Worm (Caenorhabditis elegans) whole organism, L4 larva: ENCODE data around the gene T25D1.1.

Experiments
- F10B5.3 ChIP-seq: sonication (generic microtip); optimal IDR thresholded peaks from 2 replicates; lab custom pipeline; 2016; ENCODE audit warnings: mild to moderate bottlenecking, missing genetic modification characterization, missing compliant biosample characterization
- F26F4.8 ChIP-seq: fragments of 200-800 bp; sonication (Bioruptor generic); conservative IDR thresholded peaks from 2 replicates; pipeline ENCODE4 v1.3.6; 2022; ENCODE audit warnings: missing genetic modification characterization, missing compliant biosample characterization
- T20F7.1 ChIP-seq: fragments of 200-800 bp; sonication (Bioruptor generic); optimal IDR thresholded peaks from 2 replicates; lab custom pipeline; 2018; ENCODE audit warnings: mild to moderate bottlenecking, missing genetic modification characterization, missing compliant biosample characterization
- T26A8.4 ChIP-seq: fragments of 200-800 bp; sonication (Bioruptor generic); IDR thresholded peaks from 2 replicates; pipeline ENCODE4 v1.3.6; 2022; ENCODE audit warnings: missing genetic modification characterization, missing compliant biosample characterization
- Y48G9A.11 ChIP-seq: fragments of 200-800 bp; sonication (Bioruptor generic); IDR thresholded peaks from 2 replicates; pipeline ENCODE4 v1.3.6; 2022; ENCODE audit warnings: missing genetic modification reagents, missing genetic modification characterization, missing compliant biosample characterization
- Y5F2A.4 ChIP-seq: fragments of 200-800 bp; sonication (Bioruptor generic); optimal IDR thresholded peaks from 2 replicates; lab custom pipeline; 2018; ENCODE audit warnings: mild to moderate bottlenecking, missing genetic modification characterization, missing compliant biosample characterization
- ZK337.2 ChIP-seq: fragments of 200-800 bp; sonication (Bioruptor generic); IDR thresholded peaks from 2 replicates; pipeline ENCODE4 v1.3.6; 2022; ENCODE audit warnings: missing genetic modification reagents, missing genetic modification characterization, missing compliant biosample characterization
- aha-1 ChIP-seq: fragments of 150-350 bp; peaks from one replicate; lab custom pipeline; 2014; ENCODE audit warnings: missing biosample characterization, missing genetic modification characterization
- aly-2 ChIP-seq: sonication (generic microtip); optimal IDR thresholded peaks from 2 replicates; lab custom pipeline; 2018; ENCODE audit warnings: missing biosample characterization, missing genetic modification characterization
- ceh-28 ChIP-seq: fragments of 150-350 bp; optimal IDR thresholded peaks from 2 replicates; lab custom pipeline; 2014; ENCODE audit warnings: missing biosample characterization, missing genetic modification reagents, missing genetic modification characterization
- ceh-32 ChIP-seq: sonication (generic microtip); optimal IDR thresholded peaks from 2 replicates; lab custom pipeline; 2016; ENCODE audit warnings: mild to moderate bottlenecking, missing genetic modification characterization, missing compliant biosample characterization; ENCODE audit not compliant: poor library complexity
- daf-12 ChIP-seq: fragments of 150-350 bp; optimal IDR thresholded peaks from 2 replicates; lab custom pipeline; 2014; ENCODE audit warnings: missing biosample characterization, missing genetic modification reagents, missing genetic modification characterization
- daf-16 ChIP-seq, 3 experiments: sonication (generic microtip); optimal IDR thresholded peaks; 2 replicates each; lab custom pipeline; 2016 to 2017; ENCODE audit warnings: missing genetic modification characterization in 3 of 3, missing genetic modification reagents in 3 of 3, mild to moderate bottlenecking in 2 of 3, missing compliant biosample characterization in 2 of 3, missing biosample characterization in 1 of 3, moderate library complexity in 1 of 3
- daf-19 ChIP-seq: fragments of 200-800 bp; sonication (Bioruptor generic); conservative IDR thresholded peaks from 2 replicates; pipeline ENCODE4 v1.3.6; 2022; ENCODE audit warnings: missing genetic modification characterization, missing compliant biosample characterization
- dmd-6 ChIP-seq: fragments of 200-800 bp; sonication (Bioruptor generic); IDR thresholded peaks from 2 replicates; pipeline ENCODE4 v1.3.6; 2022; ENCODE audit warnings: missing genetic modification reagents, missing genetic modification characterization, missing compliant biosample characterization
- dpl-1 ChIP-seq: fragments of 150-350 bp; optimal IDR thresholded peaks from 2 replicates; lab custom pipeline; 2014; ENCODE audit warnings: missing biosample characterization, missing genetic modification reagents, missing genetic modification characterization
- duxl-1 ChIP-seq: sonication (generic microtip); optimal IDR thresholded peaks from 2 replicates; lab custom pipeline; 2016; ENCODE audit warnings: mild to moderate bottlenecking, missing genetic modification characterization, moderate library complexity, missing compliant biosample characterization; ENCODE audit not compliant: poor library complexity
- egl-27 ChIP-seq: sonication (generic microtip); optimal IDR thresholded peaks from 3 replicates; lab custom pipeline; 2017; ENCODE audit warnings: missing biosample characterization, missing genetic modification reagents, missing genetic modification characterization
- fos-1 ChIP-seq: fragments of 150-350 bp; optimal IDR thresholded peaks from 2 replicates; lab custom pipeline; 2014; ENCODE audit warnings: missing biosample characterization, missing genetic modification characterization
- gei-8 ChIP-seq: fragments of 200-800 bp; sonication (Bioruptor generic); optimal IDR thresholded peaks from 2 replicates; lab custom pipeline; 2018; ENCODE audit warnings: mild to moderate bottlenecking, missing genetic modification characterization, missing compliant biosample characterization
- hlh-11 ChIP-seq: fragments of 200-800 bp; sonication (Bioruptor generic); optimal IDR thresholded peaks from 2 replicates; lab custom pipeline; 2018; ENCODE audit warnings: mild to moderate bottlenecking, missing genetic modification characterization, missing compliant biosample characterization
- hlh-30 ChIP-seq: sonication (generic microtip); optimal IDR thresholded peaks from 2 replicates; lab custom pipeline; 2017; ENCODE audit warnings: antibody characterized with exemption, mild to moderate bottlenecking, missing genetic modification characterization, missing compliant biosample characterization; ENCODE audit not compliant: insufficient read depth
- jun-1 ChIP-seq: fragments of 150-350 bp; optimal IDR thresholded peaks from 2 replicates; lab custom pipeline; 2014; ENCODE audit warnings: missing biosample characterization, missing genetic modification reagents, missing genetic modification characterization
- lin-1 ChIP-seq: fragments of 200-800 bp; sonication (Bioruptor generic); IDR thresholded peaks from 2 replicates; pipeline ENCODE4 v1.3.6; 2022; ENCODE audit warnings: missing genetic modification reagents, missing genetic modification characterization, missing compliant biosample characterization
- mdt-29 ChIP-seq: fragments of 200-800 bp; sonication (Bioruptor generic); IDR thresholded peaks from 2 replicates; pipeline ENCODE4 v1.3.6; 2022; ENCODE audit warnings: missing genetic modification reagents, missing genetic modification characterization, missing compliant biosample characterization
- mep-1 ChIP-seq: fragments of 150-350 bp; sonication (generic microtip); optimal IDR thresholded peaks from 3 replicates; lab custom pipeline; 2014; ENCODE audit warnings: missing biosample characterization, missing genetic modification characterization
- mes-2 ChIP-seq: sonication (generic microtip); optimal IDR thresholded peaks from 2 replicates; lab custom pipeline; 2016; ENCODE audit warnings: missing genotype, mild to moderate bottlenecking, missing genetic modification characterization, missing compliant biosample characterization; ENCODE audit not compliant: poor library complexity, severe bottlenecking
- mxl-3 ChIP-seq: fragments of 200-800 bp; sonication (Bioruptor generic); optimal IDR thresholded peaks from 2 replicates; lab custom pipeline; 2018; ENCODE audit warnings: mild to moderate bottlenecking, missing genetic modification characterization, missing compliant biosample characterization
- nhr-111 ChIP-seq: fragments of 200-800 bp; sonication (Bioruptor generic); optimal IDR thresholded peaks from 2 replicates; lab custom pipeline; 2018; ENCODE audit warnings: mild to moderate bottlenecking, missing genetic modification characterization, missing compliant biosample characterization
- nhr-28 ChIP-seq: fragments of 150-350 bp; optimal IDR thresholded peaks from 2 replicates; lab custom pipeline; 2014; ENCODE audit warnings: missing biosample characterization, missing genetic modification characterization
- nhr-41 ChIP-seq: fragments of 200-800 bp; sonication (Bioruptor generic); IDR thresholded peaks from 2 replicates; pipeline ENCODE4 v1.3.6; 2022; ENCODE audit warnings: missing genetic modification reagents, missing genetic modification characterization, missing compliant biosample characterization
- nhr-76 ChIP-seq: fragments of 150-350 bp; optimal IDR thresholded peaks from 2 replicates; lab custom pipeline; 2014; ENCODE audit warnings: missing biosample characterization, missing genetic modification characterization
- php-3 ChIP-seq: fragments of 200-800 bp; sonication (Bioruptor generic); IDR thresholded peaks from 2 replicates; pipeline ENCODE4 v1.3.6; 2022; ENCODE audit warnings: missing genetic modification reagents, missing genetic modification characterization, missing compliant biosample characterization
- set-16 ChIP-seq: fragments of 200-800 bp; sonication (Bioruptor generic); IDR thresholded peaks from 2 replicates; pipeline ENCODE4 v1.3.6; 2022; ENCODE audit warnings: missing genetic modification reagents, missing genetic modification characterization, missing compliant biosample characterization
- skn-1 ChIP-seq: fragments of 150-350 bp; optimal IDR thresholded peaks from 2 replicates; lab custom pipeline; 2014; ENCODE audit warnings: missing biosample characterization, missing genetic modification characterization
- tag-97 ChIP-seq: fragments of 200-800 bp; sonication (Bioruptor generic); IDR thresholded peaks from 2 replicates; pipeline ENCODE4 v1.3.6; 2022; ENCODE audit warnings: missing genetic modification characterization, missing compliant biosample characterization
- unc-39 ChIP-seq: sonication (generic microtip); optimal IDR thresholded peaks from 2 replicates; lab custom pipeline; 2017; ENCODE audit warnings: missing biosample characterization, missing genetic modification characterization
- unc-62 ChIP-seq, 3 experiments: fragments of 150-350 bp in 1 of 3; sonication (generic microtip); optimal IDR thresholded peaks in 2 of 3; peaks in 1 of 3; 1 replicate in 1 of 3; 2 replicates in 2 of 3; lab custom pipeline; 2014 to 2017; ENCODE audit warnings: missing biosample characterization in 3 of 3, missing genetic modification characterization in 3 of 3, missing genetic modification reagents in 3 of 3, missing genotype in 1 of 3
- vab-7 ChIP-seq: fragments of 200-800 bp; sonication (Bioruptor generic); IDR thresholded peaks from 2 replicates; pipeline ENCODE4 v1.3.6; 2022; ENCODE audit warnings: missing genetic modification reagents, missing genetic modification characterization, missing compliant biosample characterization
- zag-1 ChIP-seq: fragments of 150-350 bp; optimal IDR thresholded peaks from 2 replicates; lab custom pipeline; 2014; ENCODE audit warnings: missing biosample characterization, missing genetic modification characterization
- zfp-2 ChIP-seq: sonication (generic microtip); optimal IDR thresholded peaks from 2 replicates; lab custom pipeline; 2016; ENCODE audit warnings: mild to moderate bottlenecking, missing genetic modification characterization, missing compliant biosample characterization

T25D1.1 gene

ce11 chrX:16487068-16487658 is 32.5 kb upstream of the T25D1.1 start, which contains the start of gene cah-3 (continued):
- no peak for TF ChIP-seq hlh-11 (tag; lab: Kevin White, UChicago)
- no peak for TF ChIP-seq php-3 (GFP tag; lab: Robert Waterston, UW)
- no peak for TF ChIP-seq ceh-32
- no peak for TF ChIP-seq nhr-41 (GFP tag; lab: Robert Waterston, UW)
- TF ChIP-seq lin-1 (GFP tag; lab: Robert Waterston, UW) = peak; percentile 48; the same call in 1 of the 2 replicates
- no peak for TF ChIP-seq mxl-3 (GFP tag; lab: Kevin White, UChicago)
- TF ChIP-seq daf-12 = no peak
- no peak for TF ChIP-seq fos-1
- no peak for TF ChIP-seq daf-16 (GFP tag; optimal IDR thresholded peaks at IDR 0.05; lab: Kevin White, UChicago)
- no peak for TF ChIP-seq daf-16 (tag; optimal IDR thresholded peaks at IDR 0.05; lab: Kevin White, UChicago)
- TF ChIP-seq nhr-28 = peak; percentile 43
- peak; percentile 84 for TF ChIP-seq dmd-6 (GFP tag; lab: Robert Waterston, UW)

- peak in 1 of 2 experiments; percentile 90 for TF ChIP-seq unc-62 (GFP tag; optimal IDR thresholded peaks at IDR 0.05 in 1 of 2; lab: Kevin White, UChicago)
- no peak for TF ChIP-seq unc-62 (tag; optimal IDR thresholded peaks at IDR 0.05; lab: Kevin White, UChicago)
- TF ChIP-seq ZK337.2 (GFP tag; lab: Robert Waterston, UW) = no peak
These were observed 28.9 kb upstream of the T25D1.1 start for ce11 chrX:16490753-16491152.

- TF ChIP-seq unc-62 (GFP tag; optimal IDR thresholded peaks at IDR 0.05 in 1 of 2; lab: Kevin White, UChicago) = peak in 1 of 2 experiments; percentile 23
- no peak for TF ChIP-seq unc-62 (tag; optimal IDR thresholded peaks at IDR 0.05; lab: Kevin White, UChicago)
- no peak for TF ChIP-seq zag-1 (tag; lab: Kevin White, UChicago)
These were observed 25.0 kb upstream of the T25D1.1 start, which contains the start of gene K05G3.2 for ce11 chrX:16494630-16495029. Gene K05G3.2, plus strand, starts transcription at chrX:16494930.

- peak; percentile 12 for TF ChIP-seq aha-1
- no peak for TF ChIP-seq nhr-111 (GFP tag; lab: Kevin White, UChicago)
These were observed 18.6 kb upstream of the T25D1.1 start, which contains the start of gene K05G3.1 for ce11 chrX:16501032-16501431. Gene K05G3.1, plus strand, starts transcription at chrX:16501332.

ce11 chrX:16502997-16503396 is 16.6 kb upstream of the T25D1.1 start:
- TF ChIP-seq nhr-76 (tag; lab: Kevin White, UChicago) = no peak
- no peak for TF ChIP-seq gei-8 (GFP tag; lab: Kevin White, UChicago)
- TF ChIP-seq jun-1 = no peak
- no peak for TF ChIP-seq aly-2 (tag; lab: Kevin White, UChicago)
- TF ChIP-seq tag-97 (GFP tag; lab: Robert Waterston, UW) = no peak
- no peak for TF ChIP-seq nhr-41 (GFP tag; lab: Robert Waterston, UW)
- TF ChIP-seq unc-62 (GFP tag; optimal IDR thresholded peaks at IDR 0.05 in 1 of 2; lab: Kevin White, UChicago) = peak in 1 of 2 experiments; percentile 89
- TF ChIP-seq unc-62 (tag; optimal IDR thresholded peaks at IDR 0.05; lab: Kevin White, UChicago) = no peak
- no peak for TF ChIP-seq zag-1 (tag; lab: Kevin White, UChicago)
- 0 out of 2 replicates have a peak, but pooled peaks have one; percentile 41 for TF ChIP-seq vab-7
- peak; percentile 48 for TF ChIP-seq duxl-1
- TF ChIP-seq unc-39 = no peak
- TF ChIP-seq mdt-29 (GFP tag; lab: Robert Waterston, UW) = no peak
- no peak for TF ChIP-seq F26F4.8 (GFP tag; lab: Robert Waterston, UW)
- no peak for TF ChIP-seq mep-1
- TF ChIP-seq Y48G9A.11 (GFP tag; lab: Robert Waterston, UW) = no peak
- TF ChIP-seq daf-19 (GFP tag; lab: Robert Waterston, UW) = no peak
- TF ChIP-seq T20F7.1 = peak; percentile 37
- TF ChIP-seq mes-2 = no peak
- no peak for TF ChIP-seq F10B5.3 (tag; lab: Kevin White, UChicago)
- TF ChIP-seq nhr-111 (GFP tag; lab: Kevin White, UChicago) = no peak
- no peak for TF ChIP-seq skn-1
- no peak for TF ChIP-seq dpl-1
- no peak for TF ChIP-seq zfp-2 (tag; lab: Kevin White, UChicago)
- TF ChIP-seq set-16 (GFP tag; lab: Robert Waterston, UW) = no peak
- peak; percentile 11 for TF ChIP-seq Y5F2A.4 (GFP tag; lab: Kevin White, UChicago)
- no peak for TF ChIP-seq T26A8.4 (GFP tag; lab: Robert Waterston, UW)
- TF ChIP-seq ceh-28 (tag; lab: Kevin White, UChicago) = no peak
- peak; percentile 21 for TF ChIP-seq hlh-30 (tag; lab: Kevin White, UChicago)
- TF ChIP-seq egl-27 (tag; lab: Kevin White, UChicago) = no peak
